Worm (Caenorhabditis elegans) whole organism, L2 larva: ENCODE results near the gene bath-29.

Source experiments
- C34F6.9 ChIP-seq: fragments of 150-350 bp; optimal IDR thresholded peaks from 2 replicates; lab custom pipeline; 2014; ENCODE audit warnings: missing biosample characterization, missing genetic modification characterization
- F13H6.1 ChIP-seq: sonication (generic microtip); optimal IDR thresholded peaks from 2 replicates; lab custom pipeline; 2016; ENCODE audit warnings: missing genetic modification characterization, missing compliant biosample characterization
- R02D3.7 ChIP-seq: fragments of 150-350 bp; optimal IDR thresholded peaks from 2 replicates; lab custom pipeline; 2014; ENCODE audit warnings: missing biosample characterization, missing genetic modification characterization
- Y55F3AM.14 ChIP-seq: fragments of 200-800 bp; sonication (Bioruptor generic); optimal IDR thresholded peaks from 2 replicates; lab custom pipeline; 2018; ENCODE audit warnings: mild to moderate bottlenecking, missing genetic modification characterization, missing compliant biosample characterization
- ZK546.5 ChIP-seq: sonication (generic microtip); optimal IDR thresholded peaks from 2 replicates; lab custom pipeline; 2017; ENCODE audit warnings: missing biosample characterization, missing genetic modification characterization
- aly-2 ChIP-seq: fragments of 150-350 bp; optimal IDR thresholded peaks from 2 replicates; lab custom pipeline; 2014; ENCODE audit warnings: missing biosample characterization, missing genetic modification characterization
- blmp-1 ChIP-seq: sonication (generic microtip); optimal IDR thresholded peaks from 2 replicates; lab custom pipeline; 2017; ENCODE audit warnings: missing genetic modification characterization, mild to moderate bottlenecking, missing compliant biosample characterization, antibody characterized with exemption, moderate library complexity; ENCODE audit not compliant: insufficient read depth
- ceh-16 ChIP-seq: fragments of 150-350 bp; optimal IDR thresholded peaks from 2 replicates; lab custom pipeline; 2014; ENCODE audit warnings: missing biosample characterization, missing genetic modification characterization
- ceh-82 ChIP-seq: fragments of 150-350 bp; optimal IDR thresholded peaks from 2 replicates; lab custom pipeline; 2014; ENCODE audit warnings: missing biosample characterization, missing genetic modification characterization
- crh-2 ChIP-seq: sonication (generic microtip); optimal IDR thresholded peaks from 2 replicates; lab custom pipeline; 2017; ENCODE audit warnings: missing biosample characterization, missing genetic modification characterization
- dmd-4 ChIP-seq: sonication (generic microtip); optimal IDR thresholded peaks from 2 replicates; lab custom pipeline; 2017; ENCODE audit warnings: missing biosample characterization, missing genetic modification characterization
- elt-1 ChIP-seq: fragments of 150-350 bp; optimal IDR thresholded peaks from 2 replicates; lab custom pipeline; 2014; ENCODE audit warnings: missing biosample characterization, missing genetic modification characterization
- elt-3 ChIP-seq: sonication (generic microtip); optimal IDR thresholded peaks from 2 replicates; lab custom pipeline; 2017; ENCODE audit warnings: missing biosample characterization, missing genetic modification characterization
- lin-39 ChIP-seq: fragments of 150-350 bp; optimal IDR thresholded peaks from 2 replicates; lab custom pipeline; 2014; ENCODE audit warnings: missing biosample characterization, missing genetic modification reagents, missing genetic modification characterization
- lsy-2 ChIP-seq, 2 experiments: fragments of 150-350 bp in 1 of 2; sonication (generic microtip) in 1 of 2; optimal IDR thresholded peaks; 2 replicates each; lab custom pipeline; 2014 to 2017; ENCODE audit warnings: missing biosample characterization in 2 of 2, missing genetic modification characterization in 2 of 2
- mab-5 ChIP-seq: fragments of 150-350 bp; optimal IDR thresholded peaks from 2 replicates; lab custom pipeline; 2014; ENCODE audit warnings: missing biosample characterization, missing genetic modification characterization
- mdl-1 ChIP-seq, 2 experiments: fragments of 150-350 bp in 1 of 2; sonication (generic microtip) in 1 of 2; optimal IDR thresholded peaks; 2 replicates each; lab custom pipeline; 2017; ENCODE audit warnings: missing biosample characterization in 2 of 2, missing genetic modification characterization in 2 of 2
- nhr-11 ChIP-seq: fragments of 150-350 bp; optimal IDR thresholded peaks from 2 replicates; lab custom pipeline; 2014; ENCODE audit warnings: missing biosample characterization, missing genetic modification characterization
- nhr-12 ChIP-seq: fragments of 150-350 bp; optimal IDR thresholded peaks from 2 replicates; lab custom pipeline; 2014; ENCODE audit warnings: missing biosample characterization, missing genetic modification characterization
- nhr-129 ChIP-seq: fragments of 150-350 bp; optimal IDR thresholded peaks from 2 replicates; lab custom pipeline; 2014; ENCODE audit warnings: missing biosample characterization, missing genetic modification characterization
- nhr-23 ChIP-seq: fragments of 150-350 bp; optimal IDR thresholded peaks from 2 replicates; lab custom pipeline; 2014; ENCODE audit warnings: missing biosample characterization, missing genetic modification reagents, missing genetic modification characterization
- nhr-237 ChIP-seq: fragments of 150-350 bp; optimal IDR thresholded peaks from 2 replicates; lab custom pipeline; 2014; ENCODE audit warnings: missing biosample characterization, missing genetic modification characterization
- nhr-25 ChIP-seq: fragments of 150-350 bp; sonication (generic microtip); optimal IDR thresholded peaks from 3 replicates; lab custom pipeline; 2014; ENCODE audit warnings: missing biosample characterization, missing genetic modification characterization
- nhr-6 ChIP-seq: fragments of 150-350 bp; optimal IDR thresholded peaks from 2 replicates; lab custom pipeline; 2014; ENCODE audit warnings: missing biosample characterization, missing genetic modification characterization
- peb-1 ChIP-seq: fragments of 150-350 bp; optimal IDR thresholded peaks from 2 replicates; lab custom pipeline; 2014; ENCODE audit warnings: missing biosample characterization, missing genetic modification characterization
- sem-4 ChIP-seq: fragments of 150-350 bp; optimal IDR thresholded peaks from 2 replicates; lab custom pipeline; 2014; ENCODE audit warnings: missing biosample characterization, missing genetic modification reagents, missing genetic modification characterization
- skn-1 ChIP-seq: sonication (generic microtip); optimal IDR thresholded peaks from 2 replicates; lab custom pipeline; 2017; ENCODE audit warnings: missing biosample characterization, missing genetic modification characterization
- sma-3 ChIP-seq: sonication (generic microtip); optimal IDR thresholded peaks from 2 replicates; lab custom pipeline; 2016; ENCODE audit warnings: missing genetic modification reagents, missing genetic modification characterization, missing compliant biosample characterization
- sma-9 ChIP-seq, 2 experiments: fragments of 150-350 bp in 1 of 2; sonication (generic microtip) in 1 of 2; optimal IDR thresholded peaks; 2 replicates each; lab custom pipeline; 2014 to 2016; ENCODE audit warnings: missing genetic modification characterization in 2 of 2, mild to moderate bottlenecking in 1 of 2, missing biosample characterization in 1 of 2, missing compliant biosample characterization in 1 of 2, missing genetic modification reagents in 1 of 2, moderate library complexity in 1 of 2
- snpc-4 ChIP-seq: fragments of 150-350 bp; optimal IDR thresholded peaks from 2 replicates; lab custom pipeline; 2014; ENCODE audit warnings: missing biosample characterization, missing genetic modification characterization
- unc-39 ChIP-seq: fragments of 150-350 bp; optimal IDR thresholded peaks from 2 replicates; lab custom pipeline; 2014; ENCODE audit warnings: missing biosample characterization, missing genetic modification characterization
- unc-55 ChIP-seq: fragments of 150-350 bp; sonication (generic microtip); optimal IDR thresholded peaks from 3 replicates; lab custom pipeline; 2014; ENCODE audit warnings: missing biosample characterization, missing genetic modification reagents, missing genetic modification characterization
- unc-62 ChIP-seq: fragments of 150-350 bp; optimal IDR thresholded peaks from 2 replicates; lab custom pipeline; 2014; ENCODE audit warnings: missing biosample characterization, missing genetic modification reagents, missing genetic modification characterization
- zag-1 ChIP-seq: fragments of 150-350 bp; optimal IDR thresholded peaks from 2 replicates; lab custom pipeline; 2014; ENCODE audit warnings: missing biosample characterization, missing genetic modification characterization
- ztf-1 ChIP-seq: fragments of 200-800 bp; sonication (Bioruptor generic); conservative IDR thresholded peaks from 2 replicates; pipeline ENCODE4 v1.3.6; 2022; ENCODE audit warnings: missing genetic modification characterization, missing compliant biosample characterization
- ztf-11 ChIP-seq: sonication (generic microtip); optimal IDR thresholded peaks from 2 replicates; lab custom pipeline; 2017; ENCODE audit warnings: missing biosample characterization, missing genetic modification characterization
- ztf-4 ChIP-seq: fragments of 150-350 bp; optimal IDR thresholded peaks from 2 replicates; lab custom pipeline; 2014; ENCODE audit warnings: missing biosample characterization, missing genetic modification characterization

bath-29 gene

ce11 chrII:3322257-3322656 is 26.1 kb upstream of the bath-29 start, which contains the start of gene Y46D2A.1:
Gene Y46D2A.1 (plus strand): TSS chrII:3322557.
- TF ChIP-seq mab-5 (tag; lab: Kevin White, UChicago) (no peak), zag-1 (tag; lab: Kevin White, UChicago) (no peak), crh-2 (tag; lab: Kevin White, UChicago) (no peak), ztf-1 (GFP tag; lab: Robert Waterston, UW) (no peak), C34F6.9 (tag; lab: Kevin White, UChicago) (no peak), peb-1 (no peak), lsy-2 (tag; optimal IDR thresholded peaks at IDR 0.05; lab: Kevin White, UChicago) (no peak), lin-39 (tag; lab: Kevin White, UChicago) (no peak), R02D3.7 (tag; lab: Kevin White, UChicago) (no peak)

ce11 chrII:3323179-3323578 is 25.2 kb upstream of the bath-29 start, which contains the start of gene Y46D2A.2:
Gene Y46D2A.2 (minus strand): TSS chrII:3323279.
- no peak for TF ChIP-seq ztf-11 (tag; lab: Kevin White, UChicago)
- TF ChIP-seq nhr-129 (tag; lab: Kevin White, UChicago): no peak
- TF ChIP-seq unc-62: no peak
- TF ChIP-seq nhr-25 (tag; lab: Kevin White, UChicago): no peak
- no peak for TF ChIP-seq skn-1 (tag; lab: Kevin White, UChicago)
- no peak for TF ChIP-seq blmp-1 (tag; lab: Kevin White, UChicago)
- no peak for TF ChIP-seq nhr-23 (tag; lab: Kevin White, UChicago)
- TF ChIP-seq sma-9 (GFP tag; optimal IDR thresholded peaks at IDR 0.05; lab: Kevin White, UChicago): no peak
- TF ChIP-seq sma-9 (tag; optimal IDR thresholded peaks at IDR 0.05; lab: Kevin White, UChicago): no peak
- TF ChIP-seq elt-3: no peak
- TF ChIP-seq nhr-11 (tag; lab: Kevin White, UChicago): no peak
- no peak for TF ChIP-seq unc-55 (GFP tag; lab: Kevin White, UChicago)
- TF ChIP-seq sma-3 (GFP tag; lab: Kevin White, UChicago): no peak
- TF ChIP-seq unc-39 (tag; lab: Kevin White, UChicago): no peak
- TF ChIP-seq Y55F3AM.14 (GFP tag; lab: Kevin White, UChicago): no peak

ce11 chrII:3327104-3327503 is 21.3 kb upstream of the bath-29 start, which contains the start of gene Y46D2A.3:
Gene Y46D2A.3 (minus strand): TSS chrII:3327204.
- TF ChIP-seq ZK546.5 (tag; lab: Kevin White, UChicago): no peak
- TF ChIP-seq C34F6.9 (tag; lab: Kevin White, UChicago): no peak
- TF ChIP-seq elt-1 (tag; lab: Kevin White, UChicago): no peak
- no peak for TF ChIP-seq dmd-4 (tag; lab: Kevin White, UChicago)
- TF ChIP-seq unc-62: no peak
- TF ChIP-seq mdl-1 (tag; optimal IDR thresholded peaks at IDR 0.05; lab: Kevin White, UChicago): no peak
- TF ChIP-seq unc-55 (GFP tag; lab: Kevin White, UChicago): no peak

ce11 chrII:3332039-3332438 is 16.3 kb upstream of the bath-29 start, which contains the start of gene irld-27:
Gene irld-27 (plus strand): TSS chrII:3332339.
- TF ChIP-seq mab-5 (tag; lab: Kevin White, UChicago): no peak
- TF ChIP-seq, all 48 proteins: peak for 0

ce11 chrII:3337039-3337438 is 11.3 kb upstream of the bath-29 start, which contains the start of gene F14D2.19:
Gene F14D2.19 (minus strand): TSS chrII:3337139.
- TF ChIP-seq aly-2 (no peak), nhr-237 (tag; lab: Kevin White, UChicago) (no peak), nhr-23 (tag; lab: Kevin White, UChicago) (no peak), ztf-4 (tag; lab: Kevin White, UChicago) (no peak), snpc-4 (tag; lab: Kevin White, UChicago) (no peak), nhr-12 (tag; lab: Kevin White, UChicago) (no peak), ztf-11 (tag; lab: Kevin White, UChicago) (no peak), blmp-1 (tag; lab: Kevin White, UChicago) (no peak), ztf-1 (GFP tag; lab: Robert Waterston, UW) (no peak), lin-39 (tag; lab: Kevin White, UChicago) (no peak), nhr-129 (tag; lab: Kevin White, UChicago) (no peak), C34F6.9 (tag; lab: Kevin White, UChicago) (no peak), R02D3.7 (tag; lab: Kevin White, UChicago) (no peak), ceh-16 (tag; lab: Kevin White, UChicago) (no peak), unc-39 (tag; lab: Kevin White, UChicago) (no peak), F13H6.1 (tag; lab: Kevin White, UChicago) (no peak), sem-4 (tag; lab: Kevin White, UChicago) (no peak), sma-3 (GFP tag; lab: Kevin White, UChicago) (no peak), ceh-82 (tag; lab: Kevin White, UChicago) (no peak), nhr-6 (tag; lab: Kevin White, UChicago) (no peak)
- TF ChIP-seq, all 48 proteins: peak for 0
